Fruit fly (Drosophila melanogaster) whole organism, embryonic: ENCODE results near the gene Rab30.
A peak's percentile ranks its signal among the peaks of the same experiment; 100 is the strongest.

Experiments
- Antp ChIP-seq: fragments of 200-800 bp; sonication (Bioruptor generic); optimal IDR thresholded peaks from 3 replicates; lab custom pipeline; 2016; ENCODE audit warnings: missing biosample characterization, missing genetic modification characterization
- BtbVII ChIP-seq: fragments of 200-800 bp; sonication (Bioruptor generic); optimal IDR thresholded peaks from 3 replicates; lab custom pipeline; 2017; ENCODE audit warnings: missing biosample characterization, mild to moderate bottlenecking, missing genetic modification characterization
- C15 ChIP-seq: fragments of 200-800 bp; sonication (Bioruptor generic); IDR thresholded peaks from 3 replicates; pipeline ENCODE4 v1.3.6; 2022; ENCODE audit warnings: missing biosample characterization, missing genetic modification characterization
- CG14014 ChIP-seq: fragments of 200-800 bp; sonication (Bioruptor generic); IDR thresholded peaks from 2 replicates; pipeline ENCODE4 v1.3.6; 2022; ENCODE audit warnings: missing biosample characterization, missing genetic modification characterization
- CG15601 ChIP-seq: fragments of 200-800 bp; sonication (Bioruptor generic); optimal IDR thresholded peaks from 3 replicates; lab custom pipeline; 2019; ENCODE audit warnings: missing biosample characterization, mild to moderate bottlenecking, missing genetic modification characterization, moderate library complexity
- CG16813 ChIP-seq: fragments of 200-800 bp; sonication (Bioruptor generic); IDR thresholded peaks from 3 replicates; pipeline ENCODE4 v1.3.6; 2022; ENCODE audit warnings: missing biosample characterization, missing genetic modification characterization; ENCODE audit not compliant: partially characterized antibody
- CG17385 ChIP-seq: fragments of 200-800 bp; sonication (Bioruptor generic); optimal IDR thresholded peaks from 3 replicates; lab custom pipeline; 2018; ENCODE audit warnings: missing biosample characterization, mild to moderate bottlenecking, missing genetic modification characterization
- CG17912 ChIP-seq: fragments of 200-800 bp; sonication (Bioruptor generic); optimal IDR thresholded peaks from 2 replicates; lab custom pipeline; 2018; ENCODE audit warnings: missing biosample characterization, mild to moderate bottlenecking, missing genetic modification characterization
- CG1792 ChIP-seq: fragments of 200-800 bp; sonication (Bioruptor generic); optimal IDR thresholded peaks from 2 replicates; lab custom pipeline; 2016; ENCODE audit warnings: missing biosample characterization, missing genetic modification characterization
- CG18262 ChIP-seq: fragments of 200-800 bp; optimal IDR thresholded peaks from 3 replicates; lab custom pipeline; 2019; ENCODE audit warnings: missing biosample characterization, mild to moderate bottlenecking, missing genetic modification characterization, moderate library complexity
- CG1832 ChIP-seq: fragments of 200-800 bp; sonication (Bioruptor generic); optimal IDR thresholded peaks from 2 replicates; lab custom pipeline; 2017; ENCODE audit warnings: missing biosample characterization, mild to moderate bottlenecking, missing genetic modification characterization, inconsistent platforms
- CG18619 ChIP-seq: fragments of 200-800 bp; sonication (Bioruptor generic); optimal IDR thresholded peaks from 3 replicates; lab custom pipeline; 2017; ENCODE audit warnings: missing biosample characterization, mild to moderate bottlenecking, missing genetic modification characterization
- CG2199 ChIP-seq: fragments of 200-800 bp; sonication (Bioruptor generic); IDR thresholded peaks from 3 replicates; pipeline ENCODE4 v1.3.6; 2022; ENCODE audit warnings: missing biosample characterization, missing genetic modification characterization
- CG31441 ChIP-seq: fragments of 200-800 bp; sonication (Bioruptor generic); IDR thresholded peaks from 2 replicates; pipeline ENCODE4 v1.3.6; 2022; ENCODE audit warnings: missing biosample characterization, missing genetic modification characterization
- CG3838 ChIP-seq: fragments of 200-800 bp; sonication (Bioruptor generic); optimal IDR thresholded peaks from 3 replicates; lab custom pipeline; 2016; ENCODE audit warnings: missing biosample characterization, missing genetic modification characterization
- CG4854 ChIP-seq: fragments of 200-800 bp; sonication (Bioruptor generic); optimal IDR thresholded peaks from 2 replicates; lab custom pipeline; 2016; ENCODE audit warnings: missing biosample characterization, missing genetic modification characterization, inconsistent platforms
- CG6175 ChIP-seq: fragments of 200-800 bp; sonication (Bioruptor generic); IDR thresholded peaks from 3 replicates; pipeline ENCODE4 v1.3.6; 2022; ENCODE audit warnings: missing biosample characterization, missing genetic modification characterization
- CG6765 ChIP-seq: fragments of 200-800 bp; sonication (Bioruptor generic); optimal IDR thresholded peaks from 3 replicates; lab custom pipeline; 2017; ENCODE audit warnings: missing biosample characterization, mild to moderate bottlenecking, missing genetic modification characterization
- CG7786 ChIP-seq: fragments of 200-800 bp; sonication (Bioruptor generic); optimal IDR thresholded peaks from 2 replicates; lab custom pipeline; 2016; ENCODE audit warnings: missing biosample characterization, missing genetic modification characterization
- CG8388 ChIP-seq: fragments of 200-800 bp; sonication (Bioruptor generic); optimal IDR thresholded peaks from 2 replicates; lab custom pipeline; 2019; ENCODE audit warnings: missing biosample characterization, mild to moderate bottlenecking, missing genetic modification characterization, moderate library complexity
- CG9932 ChIP-seq: fragments of 200-800 bp; sonication (Bioruptor generic); IDR thresholded peaks from 2 replicates; pipeline ENCODE4 v1.3.6; 2022; ENCODE audit warnings: missing biosample characterization, missing genetic modification characterization
- Dek ChIP-seq: fragments of 200-800 bp; sonication (Bioruptor generic); optimal IDR thresholded peaks from 3 replicates; lab custom pipeline; 2019; ENCODE audit warnings: missing biosample characterization, mild to moderate bottlenecking, missing genetic modification characterization, moderate library complexity
- Dfd ChIP-seq, 2 experiments: fragments of >200 bp; optimal IDR thresholded peaks; 2 replicates each; lab custom pipeline; 2017; ENCODE audit warnings: missing biosample characterization in 2 of 2, missing genetic modification characterization in 2 of 2
- Ets65A ChIP-seq: fragments of 200-800 bp; sonication (Bioruptor generic); peaks from one replicate; lab custom pipeline; 2016; ENCODE audit warnings: missing biosample characterization, missing genetic modification characterization
- Ets97D ChIP-seq: fragments of 200-800 bp; sonication (Bioruptor generic); optimal IDR thresholded peaks from 3 replicates; lab custom pipeline; 2016; ENCODE audit warnings: missing biosample characterization, missing genetic modification characterization
- HLH4C ChIP-seq: fragments of 200-800 bp; sonication (Bioruptor generic); IDR thresholded peaks from 3 replicates; pipeline ENCODE4 v1.3.6; 2022; ENCODE audit warnings: missing biosample characterization, missing genetic modification characterization; ENCODE audit not compliant: partially characterized antibody
- Hsf ChIP-seq: fragments of 200-800 bp; sonication (Bioruptor generic); optimal IDR thresholded peaks from 3 replicates; lab custom pipeline; 2016; ENCODE audit warnings: missing biosample characterization, missing genetic modification characterization
- Lim3 ChIP-seq: fragments of 200-800 bp; sonication (Bioruptor generic); IDR thresholded peaks from 2 replicates; pipeline ENCODE4 v1.3.6; 2022; ENCODE audit warnings: missing biosample characterization, missing genetic modification characterization
- Mad ChIP-seq: fragments of 200-800 bp; sonication (Bioruptor generic); optimal IDR thresholded peaks from 2 replicates; lab custom pipeline; 2016; ENCODE audit warnings: missing biosample characterization, missing genetic modification characterization
- Oaz ChIP-seq: fragments of 200-800 bp; sonication (Bioruptor generic); IDR thresholded peaks from 2 replicates; pipeline ENCODE4 v1.3.6; 2022; ENCODE audit warnings: missing biosample characterization, missing genetic modification characterization
- Sox102F ChIP-seq: fragments of 200-800 bp; sonication (Bioruptor generic); optimal IDR thresholded peaks from 2 replicates; lab custom pipeline; 2018; ENCODE audit warnings: missing biosample characterization, mild to moderate bottlenecking, missing genetic modification characterization, moderate library complexity
- Vsx1 ChIP-seq: fragments of 200-800 bp; sonication (Bioruptor generic); optimal IDR thresholded peaks from 2 replicates; lab custom pipeline; 2017; ENCODE audit warnings: missing biosample characterization, mild to moderate bottlenecking, missing genetic modification characterization, missing genetic modification reagents
- bowl ChIP-seq: fragments of 200-800 bp; sonication (Bioruptor generic); IDR thresholded peaks from 2 replicates; pipeline ENCODE4 v1.3.6; 2022; ENCODE audit warnings: missing biosample characterization, missing genetic modification characterization
- bsh ChIP-seq, 2 experiments: fragments of 200-800 bp; sonication (Bioruptor generic); optimal IDR thresholded peaks; 2 replicates each; lab custom pipeline; 2017 to 2018; ENCODE audit warnings: mild to moderate bottlenecking in 2 of 2, missing biosample characterization in 2 of 2, missing genetic modification characterization in 2 of 2, moderate library complexity in 1 of 2
- gce ChIP-seq: fragments of 200-800 bp; sonication (Bioruptor generic); IDR thresholded peaks from 3 replicates; pipeline ENCODE4 v1.3.6; 2022; ENCODE audit warnings: missing biosample characterization, missing genetic modification characterization
- gcm2 ChIP-seq: fragments of 200-800 bp; sonication (Bioruptor generic); optimal IDR thresholded peaks from 2 replicates; lab custom pipeline; 2016; ENCODE audit warnings: missing biosample characterization, missing genetic modification characterization
- jigr1 ChIP-seq: fragments of 200-800 bp; sonication (Bioruptor generic); IDR thresholded peaks from 3 replicates; pipeline ENCODE4 v1.3.6; 2022; ENCODE audit warnings: missing biosample characterization, missing genetic modification characterization
- lmd ChIP-seq: fragments of 200-800 bp; sonication (Bioruptor generic); IDR thresholded peaks from 2 replicates; pipeline ENCODE4 v1.3.6; 2022; ENCODE audit warnings: missing biosample characterization, missing genetic modification characterization
- nerfin-1 ChIP-seq: fragments of 200-800 bp; sonication (Bioruptor generic); optimal IDR thresholded peaks from 3 replicates; lab custom pipeline; 2019; ENCODE audit warnings: missing biosample characterization, mild to moderate bottlenecking, missing genetic modification characterization, moderate library complexity
- oc ChIP-seq: fragments of 200-800 bp; sonication (Bioruptor generic); optimal IDR thresholded peaks from 2 replicates; lab custom pipeline; 2018; ENCODE audit warnings: missing biosample characterization, mild to moderate bottlenecking, missing genetic modification characterization, moderate library complexity
- onecut ChIP-seq: fragments of 200-800 bp; sonication (Bioruptor generic); IDR thresholded peaks from 2 replicates; pipeline ENCODE4 v1.3.6; 2022; ENCODE audit warnings: missing biosample characterization, missing genetic modification characterization
- pros ChIP-seq: fragments of 200-800 bp; sonication (Bioruptor generic); optimal IDR thresholded peaks from 3 replicates; lab custom pipeline; 2019; ENCODE audit warnings: missing biosample characterization, mild to moderate bottlenecking, missing genetic modification characterization, moderate library complexity
- psq ChIP-seq: fragments of 200-800 bp; sonication (Bioruptor generic); optimal IDR thresholded peaks from 2 replicates; lab custom pipeline; 2017; ENCODE audit warnings: missing biosample characterization, missing genetic modification characterization
- pum ChIP-seq: fragments of 200-800 bp; sonication (Bioruptor generic); optimal IDR thresholded peaks from 2 replicates; lab custom pipeline; 2016; ENCODE audit warnings: missing biosample characterization, missing genetic modification characterization
- row ChIP-seq: fragments of 200-800 bp; sonication (Bioruptor generic); IDR thresholded peaks from 3 replicates; pipeline ENCODE4 v1.3.6; 2022; ENCODE audit warnings: missing biosample characterization, missing genetic modification characterization
- sim ChIP-seq: fragments of 200-800 bp; sonication (Bioruptor generic); IDR thresholded peaks from 2 replicates; pipeline ENCODE4 v1.3.6; 2022; ENCODE audit warnings: missing biosample characterization, missing genetic modification characterization
- slp2 ChIP-seq: fragments of 200-800 bp; sonication (Bioruptor generic); optimal IDR thresholded peaks from 2 replicates; lab custom pipeline; 2016; ENCODE audit warnings: missing biosample characterization, missing genetic modification characterization
- so ChIP-seq: fragments of 200-800 bp; sonication (Bioruptor generic); IDR thresholded peaks from 3 replicates; pipeline ENCODE4 v1.3.6; 2022; ENCODE audit warnings: missing biosample characterization, missing genetic modification characterization
- sr ChIP-seq: fragments of 200-800 bp; sonication (Bioruptor generic); IDR thresholded peaks from 3 replicates; pipeline ENCODE4 v1.3.6; 2022; ENCODE audit warnings: missing biosample characterization, missing genetic modification characterization
- tgo ChIP-seq: fragments of 200-800 bp; sonication (Bioruptor generic); IDR thresholded peaks from 3 replicates; pipeline ENCODE4 v1.3.6; 2022; ENCODE audit warnings: missing biosample characterization, missing genetic modification characterization
- usp ChIP-seq: fragments of >200 bp; optimal IDR thresholded peaks from 2 replicates; lab custom pipeline; 2017; ENCODE audit warnings: missing biosample characterization, missing genetic modification characterization

The Rab30 gene

DNA sequence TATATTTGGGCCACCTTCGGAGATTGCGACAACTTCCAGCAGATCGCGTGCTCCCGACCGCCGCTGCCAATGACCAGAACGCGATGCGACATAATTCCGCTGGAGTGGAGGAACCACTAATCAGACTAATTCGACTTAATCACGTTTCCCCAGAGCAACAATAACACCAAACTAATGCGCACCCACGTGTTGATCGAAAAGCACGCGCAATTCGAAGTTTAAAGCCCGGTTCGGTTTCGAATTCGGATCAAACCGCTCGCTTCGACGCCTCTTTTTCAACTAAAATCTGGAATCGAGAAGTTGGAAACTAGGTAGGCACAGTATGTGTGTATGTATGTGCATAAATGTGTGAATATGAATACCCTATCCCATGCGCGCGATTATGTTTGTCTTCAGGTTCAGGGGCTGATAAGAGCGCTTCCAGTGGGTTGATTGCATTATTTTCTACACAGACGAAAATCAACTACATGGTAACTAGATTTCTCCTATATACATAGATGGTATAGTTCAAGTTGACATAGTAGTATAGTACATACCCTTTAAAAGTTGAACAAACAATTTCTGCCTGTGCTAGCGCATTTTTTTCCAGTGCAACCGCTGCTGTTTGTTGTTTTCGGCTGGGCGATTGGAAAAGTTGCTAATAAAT lies 8.7 kb downstream of the Rab30 start, which contains the start of gene Gart (continued):
- TF ChIP-seq Lim3 = no peak
- peak; percentile 46 for TF ChIP-seq Vsx1 (GFP tag; lab: Kevin White, UChicago)
- TF ChIP-seq CG17912 (GFP tag; lab: Kevin White, UChicago) = no peak
- TF ChIP-seq onecut (GFP tag; lab: Robert Waterston, UW) = no peak; the same call in 1 of the 2 replicates
- TF ChIP-seq Sox102F (GFP tag; lab: Kevin White, UChicago) = no peak
- peak; percentile 69 for TF ChIP-seq Antp
- TF ChIP-seq HLH4C = no peak
- TF ChIP-seq slp2 = peak; percentile 40
- peak; percentile 65 for TF ChIP-seq CG14014 (GFP tag; lab: Robert Waterston, UW)
- peak; percentile 36 for TF ChIP-seq oc (tag; lab: Kevin White, UChicago)
- peak; percentile 65 for TF ChIP-seq CG4854 (GFP tag; lab: Kevin White, UChicago)
- no peak for TF ChIP-seq gcm2 (GFP tag; lab: Kevin White, UChicago)
- no peak for TF ChIP-seq CG1832 (GFP tag; lab: Kevin White, UChicago)
- no peak for TF ChIP-seq pros (GFP tag; lab: Kevin White, UChicago)
- peak; percentile 64 for TF ChIP-seq pum (GFP tag; lab: Kevin White, UChicago)
- peak; percentile 43 for TF ChIP-seq CG18619 (GFP tag; lab: Kevin White, UChicago)
- TF ChIP-seq CG15601 (tag; lab: Kevin White, UChicago) = peak; percentile 74
- TF ChIP-seq Oaz (GFP tag; lab: Robert Waterston, UW) = no peak
- peak; percentile 34 for TF ChIP-seq Mad (GFP tag; lab: Kevin White, UChicago)
- TF ChIP-seq CG9932 (GFP tag; lab: Robert Waterston, UW) = peak; percentile 69
- TF ChIP-seq row (GFP tag; lab: Robert Waterston, UW) = peak; percentile 86
- peak; percentile 19 for TF ChIP-seq CG6765 (GFP tag; lab: Kevin White, UChicago)
- no peak for TF ChIP-seq bowl (GFP tag; lab: Robert Waterston, UW)
- TF ChIP-seq Hsf = peak; percentile 60
- no peak for TF ChIP-seq CG16813 (GFP tag; lab: Robert Waterston, UW)
- TF ChIP-seq Ets97D (GFP tag; lab: Kevin White, UChicago) = peak; percentile 18
- TF ChIP-seq lmd (GFP tag; lab: Robert Waterston, UW) = no peak; the same call in none of the 2 replicates
- peak; percentile 8 for TF ChIP-seq CG18262 (tag; lab: Kevin White, UChicago)
- peak; percentile 60; the same call in 1 of the 2 replicates for TF ChIP-seq sim (GFP tag; lab: Robert Waterston, UW)
- no peak for TF ChIP-seq CG3838 (GFP tag; lab: Kevin White, UChicago)
- TF ChIP-seq bsh (GFP tag; optimal IDR thresholded peaks at IDR 0.05; lab: Kevin White, UChicago) = peak in 1 of 2 experiments; percentile 82
- no peak for TF ChIP-seq Dfd (GFP tag; optimal IDR thresholded peaks at IDR 0.05; lab: Kevin White, UChicago)
- TF ChIP-seq CG7786 (GFP tag; lab: Kevin White, UChicago) = peak; percentile 68
- no peak for TF ChIP-seq gce
- TF ChIP-seq Ets65A (GFP tag; lab: Kevin White, UChicago) = peak; percentile 93
- TF ChIP-seq CG1792 (GFP tag; lab: Kevin White, UChicago) = peak; percentile 75
- no peak for TF ChIP-seq sr (GFP tag; lab: Robert Waterston, UW)
- TF ChIP-seq CG2199 (GFP tag; lab: Robert Waterston, UW) = no peak
- TF ChIP-seq CG6175 = no peak
- TF ChIP-seq psq (GFP tag; lab: Kevin White, UChicago) = no peak
- 0 out of 3 replicates have a peak, but pooled peaks have one; percentile 20 for TF ChIP-seq C15 (GFP tag; lab: Robert Waterston, UW)
- TF ChIP-seq so (GFP tag; lab: Robert Waterston, UW) = 0 out of 3 replicates have a peak, but pooled peaks have one; percentile 18
- peak; percentile 76 for TF ChIP-seq CG17385
- TF ChIP-seq BtbVII (GFP tag; lab: Kevin White, UChicago) = peak; percentile 14
- no peak for TF ChIP-seq CG31441 (GFP tag; lab: Robert Waterston, UW)
- peak; percentile 62 for TF ChIP-seq CG8388 (GFP tag; lab: Kevin White, UChicago)
- no peak for TF ChIP-seq jigr1
- TF ChIP-seq tgo (GFP tag; lab: Robert Waterston, UW) = peak; percentile 70
- TF ChIP-seq Dek = peak; percentile 57
- TF ChIP-seq nerfin-1 (tag; lab: Kevin White, UChicago) = no peak
- no peak for TF ChIP-seq usp
